Fruit fly (Drosophila melanogaster) whole organism, larva: ENCODE measurements around the gene CG12278.

Source experiments
- noc ChIP-seq: fragments of 200-800 bp; sonication (Bioruptor generic); optimal IDR thresholded peaks from 3 replicates; lab custom pipeline; 2019; ENCODE audit warnings: missing biosample characterization, mild to moderate bottlenecking, missing genetic modification characterization, moderate library complexity

The CG12278 gene

dm6 chr3R:21073141-21073540 is 29.3 kb downstream of the CG12278 start, which contains the start of gene r-l:
Gene r-l, minus strand, starts transcription at chr3R:21073319.
- TF ChIP-seq noc (tag; lab: Kevin White, UChicago), result no peak

dm6 chr3R:21073707-21074106 is 29.8 kb downstream of the CG12278 start, which contains the start of gene dmrt93B:
Gene dmrt93B, plus strand, starts transcription at chr3R:21074007.
- TF ChIP-seq noc (tag; lab: Kevin White, UChicago), result no peak

dm6 chr3R:21077577-21077976 is 33.7 kb downstream of the CG12278 start:
- no peak for TF ChIP-seq noc (tag; lab: Kevin White, UChicago)

- TF ChIP-seq noc (tag; lab: Kevin White, UChicago), result peak; percentile 24
Observed at dm6 chr3R:21078211-21078610, 34.3 kb downstream of the CG12278 start.

dm6 chr3R:21078958-21079357 is 35.1 kb downstream of the CG12278 start:
- TF ChIP-seq noc (tag; lab: Kevin White, UChicago), result no peak

- peak; percentile 87 for TF ChIP-seq noc (tag; lab: Kevin White, UChicago)
Observed at dm6 chr3R:21080876-21081586, 37.2 kb downstream of the CG12278 start, which contains the start of gene HHEX. Gene HHEX, minus strand, starts transcription at chr3R:21080926.

dm6 chr3R:21084979-21085378 is 41.1 kb downstream of the CG12278 start:
- no peak for TF ChIP-seq noc (tag; lab: Kevin White, UChicago)

dm6 chr3R:21089416-21089815 is 45.5 kb downstream of the CG12278 start:
- no peak for TF ChIP-seq noc (tag; lab: Kevin White, UChicago)

- TF ChIP-seq noc (tag; lab: Kevin White, UChicago), result no peak
Observed at dm6 chr3R:21090230-21091021, 46.6 kb downstream of the CG12278 start.

dm6 chr3R:21091500-21091899 is 47.6 kb downstream of the CG12278 start:
- no peak for TF ChIP-seq noc (tag; lab: Kevin White, UChicago)

- no peak for TF ChIP-seq noc (tag; lab: Kevin White, UChicago)
Observed at dm6 chr3R:21092036-21092435, 48.2 kb downstream of the CG12278 start.

- no peak for TF ChIP-seq noc (tag; lab: Kevin White, UChicago)
Observed at dm6 chr3R:21092829-21093228, 49.0 kb downstream of the CG12278 start.

dm6 chr3R:21094292-21094691 is 50.4 kb downstream of the CG12278 start:
- TF ChIP-seq noc (tag; lab: Kevin White, UChicago), result no peak
